Worm (Caenorhabditis elegans): Measurements from ENCODE around the gene olrn-1.

The olrn-1 gene

ce11 chrX:15546943-15547342 lies 9.5 kb downstream of the olrn-1 start:
- TF ChIP-seq alr-1 (tag; optimal IDR thresholded peaks at IDR 0.05) (no peak), sma-9 (GFP tag; optimal IDR thresholded peaks at IDR 0.05) (peak; percentile 16), sma-9 (tag; optimal IDR thresholded peaks at IDR 0.05) (no peak)

ce11 chrX:15547896-15548295 lies 10.4 kb downstream of the olrn-1 start:
- TF ChIP-seq egl-27 (tag; optimal IDR thresholded peaks at IDR 0.05) = no peak
- TF ChIP-seq mdl-1 (tag; optimal IDR thresholded peaks at IDR 0.05) = no peak
- TF ChIP-seq unc-62 (GFP tag; optimal IDR thresholded peaks at IDR 0.05) = no peak
- no peak for TF ChIP-seq sem-4 (tag; optimal IDR thresholded peaks at IDR 0.05)
- no peak for TF ChIP-seq sma-3 (GFP tag; optimal IDR thresholded peaks at IDR 0.05)
- TF ChIP-seq ztf-11 (tag; optimal IDR thresholded peaks at IDR 0.05) = no peak
- TF ChIP-seq ama-1 (optimal IDR thresholded peaks at IDR 0.05) = no peak
- no peak for TF ChIP-seq aly-2 (tag; optimal IDR thresholded peaks at IDR 0.05)

- no peak for TF ChIP-seq nhr-77 (tag; optimal IDR thresholded peaks at IDR 0.05)
- no peak for TF ChIP-seq lin-39 (tag; optimal IDR thresholded peaks at IDR 0.05)
- TF ChIP-seq ztf-4 (tag; optimal IDR thresholded peaks at IDR 0.05) = no peak
- no peak for TF ChIP-seq skn-1 (tag; optimal IDR thresholded peaks at IDR 0.05)
- no peak for TF ChIP-seq alr-1 (tag; optimal IDR thresholded peaks at IDR 0.05)
- no peak for TF ChIP-seq zag-1 (tag; optimal IDR thresholded peaks at IDR 0.05)
- TF ChIP-seq nhr-6 (tag; optimal IDR thresholded peaks at IDR 0.05) = no peak
- TF ChIP-seq mdl-1 (tag; optimal IDR thresholded peaks at IDR 0.05) = no peak
- no peak for TF ChIP-seq aly-2 (tag; optimal IDR thresholded peaks at IDR 0.05)
- no peak for TF ChIP-seq gmeb-1 (tag; optimal IDR thresholded peaks at IDR 0.05)
These were observed 13.3 kb downstream of the olrn-1 start for ce11 chrX:15550769-15551168.

DNA sequence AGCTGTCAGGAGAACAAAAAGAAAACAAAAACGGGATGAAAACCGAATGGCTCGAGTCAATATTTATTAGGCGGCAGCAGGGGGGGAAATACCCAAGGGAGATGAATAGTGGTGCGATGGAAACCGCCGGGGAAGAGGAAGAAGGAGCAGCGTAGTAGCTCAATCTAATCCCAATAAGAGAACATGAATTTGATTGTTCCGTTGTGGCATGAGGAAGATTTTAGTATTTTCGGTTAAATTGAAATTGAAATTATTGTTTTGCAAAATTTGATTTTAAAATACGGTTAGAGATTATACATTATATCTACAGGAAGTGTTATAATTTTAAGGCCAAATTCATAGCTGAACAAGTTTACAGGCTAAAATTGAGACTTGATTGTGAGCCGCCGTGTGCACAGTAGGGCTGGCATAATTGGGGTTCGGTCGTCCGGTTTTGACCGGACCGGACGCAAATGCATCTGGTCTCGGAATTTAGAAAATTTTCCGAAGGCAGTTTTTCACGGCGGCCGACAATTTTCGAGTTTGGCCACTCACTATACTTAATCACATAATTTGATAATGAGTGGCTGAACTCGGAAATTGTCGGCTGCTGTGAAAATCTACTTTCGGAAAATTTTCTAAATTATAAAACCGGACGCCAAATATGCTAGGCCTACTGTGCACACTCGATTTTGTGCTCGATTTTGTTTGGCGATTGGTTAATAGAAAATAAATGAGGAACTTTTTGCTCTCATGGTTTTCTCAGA lies 14.7 kb downstream of the olrn-1 start:
- peak; percentile 2 for TF ChIP-seq snpc-4 (tag; optimal IDR thresholded peaks at IDR 0.05)
- TF ChIP-seq egl-27 (tag; optimal IDR thresholded peaks at IDR 0.05) = no peak
- TF ChIP-seq unc-62 (GFP tag; optimal IDR thresholded peaks at IDR 0.05) = no peak

DNA sequence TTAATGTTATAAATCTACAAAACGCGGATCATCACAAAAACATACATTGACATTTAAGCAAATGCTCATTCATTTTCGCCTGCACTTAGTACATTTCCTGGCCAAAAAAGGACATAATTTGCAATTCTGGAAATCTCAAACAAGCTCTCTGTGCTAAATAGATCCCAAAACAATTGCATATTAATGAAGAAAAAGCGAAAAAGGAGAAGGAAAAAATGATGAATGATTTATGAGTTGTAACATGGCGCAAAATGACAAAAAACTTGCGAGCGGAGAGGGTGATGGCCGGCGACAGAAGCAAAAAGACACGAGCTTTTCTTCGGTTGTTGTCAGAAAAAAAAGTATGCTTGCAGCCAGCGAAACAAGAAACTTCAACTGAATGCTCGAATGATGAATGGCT lies 17.4 kb downstream of the olrn-1 start:
- TF ChIP-seq sma-9 (GFP tag; optimal IDR thresholded peaks at IDR 0.05) (peak; percentile 19), sma-9 (tag; optimal IDR thresholded peaks at IDR 0.05) (no peak), peb-1 (tag; optimal IDR thresholded peaks at IDR 0.05) (no peak), lsy-2 (tag; optimal IDR thresholded peaks at IDR 0.05) (peak in 1 of 2 experiments; percentile 21), nhr-21 (tag; optimal IDR thresholded peaks at IDR 0.05) (no peak), lin-13 (GFP tag; optimal IDR thresholded peaks at IDR 0.05) (no peak), unc-55 (GFP tag; optimal IDR thresholded peaks at IDR 0.05) (peak; percentile 57), crh-2 (tag; optimal IDR thresholded peaks at IDR 0.05) (peak; percentile 15), mab-5 (tag; optimal IDR thresholded peaks at IDR 0.05) (peak; percentile 15), ztf-1 (GFP tag; conservative IDR thresholded peaks at IDR 0.05) (no peak), elt-3 (tag; optimal IDR thresholded peaks at IDR 0.05) (no peak), R02D3.7 (tag; optimal IDR thresholded peaks at IDR 0.05) (no peak)

- TF ChIP-seq ZK546.5 (tag; optimal IDR thresholded peaks at IDR 0.05) (no peak), nhr-129 (tag; optimal IDR thresholded peaks at IDR 0.05) (peak; percentile 1), unc-55 (GFP tag; optimal IDR thresholded peaks at IDR 0.05) (peak; percentile 27), mab-5 (tag; optimal IDR thresholded peaks at IDR 0.05) (no peak)
These were observed 18.1 kb downstream of the olrn-1 start for ce11 chrX:15555529-15555928.

DNA sequence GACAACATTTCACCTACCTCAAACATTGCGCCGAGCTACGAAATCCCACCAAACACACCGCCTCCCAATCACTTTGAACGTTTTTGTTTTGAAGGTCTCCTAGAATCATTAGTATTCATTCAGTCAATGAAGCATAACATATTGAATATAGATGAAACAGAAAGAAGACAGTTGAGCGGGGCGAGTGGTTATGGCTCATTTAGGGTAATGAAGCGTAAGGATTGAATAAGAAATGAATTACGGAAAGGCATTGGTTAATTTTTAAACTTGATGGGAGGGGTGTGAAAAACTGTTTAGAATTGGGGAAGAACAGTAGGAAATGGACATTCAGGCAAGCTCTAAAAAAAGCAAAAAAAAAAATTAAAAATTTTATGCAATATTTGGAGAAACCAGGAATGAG lies 20.4 kb downstream of the olrn-1 start, which contains the start of gene lron-3:
lron-3 (minus strand) TSS at position 101 of the 400 bp plus-strand sequence.
- TF ChIP-seq ama-1 (optimal IDR thresholded peaks at IDR 0.05) (no peak), R02D3.7 (tag; optimal IDR thresholded peaks at IDR 0.05) (no peak)
